Fruit fly (Drosophila melanogaster) whole organism, prepupa: ENCODE data around the gene ScsbetaA.

Experiments used
- Blimp-1 ChIP-seq: fragments of 200-800 bp; sonication (Bioruptor generic); optimal IDR thresholded peaks from 3 replicates; lab custom pipeline; 2017; ENCODE audit warnings: missing biosample characterization, missing genetic modification characterization, mild to moderate bottlenecking, moderate library complexity, missing genetic modification reagents
- CG10631 ChIP-seq: fragments of 200-800 bp; sonication (Bioruptor generic); optimal IDR thresholded peaks from 2 replicates; lab custom pipeline; 2016; ENCODE audit warnings: missing biosample characterization, missing genetic modification characterization
- CG10669 ChIP-seq: fragments of 200-800 bp; sonication (Bioruptor generic); optimal IDR thresholded peaks from 3 replicates; lab custom pipeline; 2018; ENCODE audit warnings: missing biosample characterization, mild to moderate bottlenecking, missing genetic modification characterization, moderate library complexity
- CG11294 ChIP-seq: fragments of 200-800 bp; sonication (Bioruptor generic); IDR thresholded peaks from 2 replicates; pipeline ENCODE4 v1.3.6; 2022; ENCODE audit warnings: missing biosample characterization, missing genetic modification characterization
- CG11762 ChIP-seq: fragments of 200-800 bp; sonication (Bioruptor generic); optimal IDR thresholded peaks from 3 replicates; lab custom pipeline; 2016; ENCODE audit warnings: missing biosample characterization, missing genetic modification characterization; ENCODE audit not compliant: insufficient read depth
- CG15336 ChIP-seq: fragments of 200-800 bp; sonication (Bioruptor generic); IDR thresholded peaks from 2 replicates; pipeline ENCODE4 v1.3.6; 2022; ENCODE audit warnings: missing biosample characterization, missing genetic modification characterization
- CG1621 ChIP-seq: fragments of 200-800 bp; sonication (Bioruptor generic); optimal IDR thresholded peaks from 3 replicates; lab custom pipeline; 2018; ENCODE audit warnings: missing biosample characterization, mild to moderate bottlenecking, missing genetic modification characterization
- CG16779 ChIP-seq: fragments of 200-800 bp; sonication (Bioruptor generic); optimal IDR thresholded peaks from 3 replicates; lab custom pipeline; 2017; ENCODE audit warnings: missing biosample characterization, mild to moderate bottlenecking, missing genetic modification characterization
- CG3032 ChIP-seq: fragments of 200-800 bp; optimal IDR thresholded peaks from 2 replicates; lab custom pipeline; 2019; ENCODE audit warnings: missing biosample characterization, mild to moderate bottlenecking, missing genetic modification characterization, moderate library complexity
- CG32006 ChIP-seq: fragments of 200-800 bp; sonication (Bioruptor generic); optimal IDR thresholded peaks from 3 replicates; lab custom pipeline; 2017; ENCODE audit warnings: missing biosample characterization, mild to moderate bottlenecking, missing genetic modification characterization
- CG34406 ChIP-seq: fragments of 200-800 bp; sonication (Bioruptor generic); optimal IDR thresholded peaks from 3 replicates; lab custom pipeline; 2016; ENCODE audit warnings: missing biosample characterization, missing genetic modification characterization
- CG3919 ChIP-seq: fragments of 200-800 bp; sonication (Bioruptor generic); optimal IDR thresholded peaks from 3 replicates; lab custom pipeline; 2016; ENCODE audit warnings: missing biosample characterization, missing genetic modification characterization
- CG4318 ChIP-seq: fragments of 200-800 bp; sonication (Bioruptor generic); optimal IDR thresholded peaks from 3 replicates; lab custom pipeline; 2017; ENCODE audit warnings: missing biosample characterization, mild to moderate bottlenecking, missing genetic modification characterization
- CG6276 ChIP-seq: fragments of 200-800 bp; sonication (Bioruptor generic); optimal IDR thresholded peaks from 2 replicates; lab custom pipeline; 2017; ENCODE audit warnings: missing biosample characterization, mild to moderate bottlenecking, missing genetic modification characterization
- CG6792 ChIP-seq: fragments of 200-800 bp; sonication (Bioruptor generic); optimal IDR thresholded peaks from 3 replicates; lab custom pipeline; 2016; ENCODE audit warnings: missing biosample characterization, missing genetic modification characterization
- CG6808 ChIP-seq: fragments of 200-800 bp; sonication (Bioruptor generic); optimal IDR thresholded peaks from 3 replicates; lab custom pipeline; 2017; ENCODE audit warnings: missing biosample characterization, missing genetic modification characterization, mild to moderate bottlenecking, moderate library complexity, missing genetic modification reagents
- CG6854 ChIP-seq: fragments of 200-800 bp; sonication (Bioruptor generic); optimal IDR thresholded peaks from 2 replicates; lab custom pipeline; 2017; ENCODE audit warnings: missing biosample characterization, mild to moderate bottlenecking, missing genetic modification characterization
- CG7368 ChIP-seq: fragments of 200-800 bp; sonication (Bioruptor generic); optimal IDR thresholded peaks from 3 replicates; lab custom pipeline; 2016; ENCODE audit warnings: missing biosample characterization, missing genetic modification characterization
- CG8319 ChIP-seq: fragments of 200-800 bp; sonication (Bioruptor generic); optimal IDR thresholded peaks from 3 replicates; lab custom pipeline; 2016; ENCODE audit warnings: missing biosample characterization, missing genetic modification characterization
- CG8632 ChIP-seq: fragments of 200-800 bp; sonication (Bioruptor generic); optimal IDR thresholded peaks from 3 replicates; lab custom pipeline; 2016; ENCODE audit warnings: missing biosample characterization, missing genetic modification characterization
- CG9139 ChIP-seq: fragments of 200-800 bp; sonication (Bioruptor generic); optimal IDR thresholded peaks from 3 replicates; lab custom pipeline; 2017; ENCODE audit warnings: missing biosample characterization, mild to moderate bottlenecking, missing genetic modification characterization
- Eip75B ChIP-seq: fragments of 200-800 bp; sonication (Bioruptor generic); optimal IDR thresholded peaks from 3 replicates; lab custom pipeline; 2016; ENCODE audit warnings: missing biosample characterization, missing genetic modification characterization
- Eip78C ChIP-seq: fragments of 200-800 bp; sonication (Bioruptor generic); peaks from one replicate; lab custom pipeline; 2016; ENCODE audit warnings: missing biosample characterization, missing genetic modification characterization
- Eip93F ChIP-seq: fragments of 200-800 bp; sonication (Bioruptor generic); optimal IDR thresholded peaks from 2 replicates; lab custom pipeline; 2016; ENCODE audit warnings: missing biosample characterization, mild to moderate bottlenecking, missing genetic modification characterization
- Ets21C ChIP-seq: fragments of 200-800 bp; sonication (Bioruptor generic); optimal IDR thresholded peaks from 3 replicates; lab custom pipeline; 2016; ENCODE audit warnings: missing biosample characterization, missing genetic modification characterization
- Gug ChIP-seq: fragments of 200-800 bp; sonication (Bioruptor generic); IDR thresholded peaks from 2 replicates; pipeline ENCODE4 v1.3.6; 2022; ENCODE audit warnings: missing biosample characterization, missing genetic modification characterization
- Hr38 ChIP-seq: sonication (Bioruptor generic); optimal IDR thresholded peaks from 2 replicates; lab custom pipeline; 2016; ENCODE audit warnings: missing biosample characterization, missing genetic modification characterization
- Hr39 ChIP-seq: fragments of 200-800 bp; sonication (Bioruptor generic); optimal IDR thresholded peaks from 2 replicates; lab custom pipeline; 2016; ENCODE audit warnings: missing biosample characterization, missing genetic modification characterization
- Hr4 ChIP-seq: fragments of 200-800 bp; sonication (Bioruptor generic); optimal IDR thresholded peaks from 3 replicates; lab custom pipeline; 2016; ENCODE audit warnings: missing biosample characterization, missing genetic modification characterization
- Lpt ChIP-seq: fragments of 200-800 bp; sonication (Bioruptor generic); optimal IDR thresholded peaks from 3 replicates; lab custom pipeline; 2016; ENCODE audit warnings: missing biosample characterization, missing genetic modification characterization
- OdsH ChIP-seq: fragments of 200-800 bp; sonication (Bioruptor generic); optimal IDR thresholded peaks from 3 replicates; lab custom pipeline; 2016; ENCODE audit warnings: missing biosample characterization, missing genetic modification characterization
- Smox ChIP-seq: fragments of 200-800 bp; sonication (Bioruptor generic); optimal IDR thresholded peaks from 3 replicates; lab custom pipeline; 2016; ENCODE audit warnings: missing biosample characterization, missing genetic modification characterization
- Sox102F ChIP-seq: fragments of 200-800 bp; sonication (Bioruptor generic); optimal IDR thresholded peaks from 2 replicates; lab custom pipeline; 2016; ENCODE audit warnings: missing biosample characterization, mild to moderate bottlenecking, missing genetic modification characterization
- Sox14 ChIP-seq: fragments of 200-800 bp; sonication (Bioruptor generic); optimal IDR thresholded peaks from 3 replicates; lab custom pipeline; 2016; ENCODE audit warnings: missing biosample characterization, missing genetic modification characterization
- Sox15 ChIP-seq: fragments of 200-800 bp; sonication (Bioruptor generic); optimal IDR thresholded peaks from 3 replicates; lab custom pipeline; 2016; ENCODE audit warnings: missing biosample characterization, missing genetic modification characterization
- cyc ChIP-seq: fragments of 200-800 bp; sonication (Bioruptor generic); optimal IDR thresholded peaks from 3 replicates; lab custom pipeline; 2016; ENCODE audit warnings: missing biosample characterization, missing genetic modification characterization
- dac ChIP-seq: fragments of 200-800 bp; sonication (Bioruptor generic); optimal IDR thresholded peaks from 2 replicates; lab custom pipeline; 2017; ENCODE audit warnings: missing biosample characterization, mild to moderate bottlenecking, missing genetic modification characterization
- dsx ChIP-seq: fragments of 200-800 bp; optimal IDR thresholded peaks from 3 replicates; lab custom pipeline; 2019; ENCODE audit warnings: missing biosample characterization, mild to moderate bottlenecking, missing genetic modification characterization, moderate library complexity; ENCODE audit not compliant: poor library complexity, severe bottlenecking
- fkh ChIP-seq: fragments of 200-800 bp; sonication (Bioruptor generic); optimal IDR thresholded peaks from 3 replicates; lab custom pipeline; 2017; ENCODE audit warnings: missing biosample characterization, mild to moderate bottlenecking, missing genetic modification characterization, moderate library complexity
- lz ChIP-seq: fragments of 200-800 bp; sonication (Bioruptor generic); optimal IDR thresholded peaks from 3 replicates; lab custom pipeline; 2016; ENCODE audit warnings: missing biosample characterization, missing genetic modification characterization
- net ChIP-seq: fragments of 200-800 bp; sonication (Bioruptor generic); optimal IDR thresholded peaks from 3 replicates; lab custom pipeline; 2016; ENCODE audit warnings: missing biosample characterization, missing genetic modification characterization
- pdm3 ChIP-seq: fragments of 200-800 bp; sonication (Bioruptor generic); optimal IDR thresholded peaks from 3 replicates; lab custom pipeline; 2016; ENCODE audit warnings: missing biosample characterization, missing genetic modification characterization
- salr ChIP-seq, 2 experiments: fragments of 200-800 bp; sonication (Bioruptor generic); optimal IDR thresholded peaks; 3 replicates each; lab custom pipeline; 2016 to 2018; ENCODE audit warnings: missing biosample characterization in 2 of 2, missing genetic modification characterization in 2 of 2, mild to moderate bottlenecking in 1 of 2
- spab ChIP-seq: fragments of 200-800 bp; sonication (Bioruptor generic); optimal IDR thresholded peaks from 2 replicates; lab custom pipeline; 2017; ENCODE audit warnings: missing biosample characterization, mild to moderate bottlenecking, missing genetic modification characterization, missing genetic modification reagents
- ss ChIP-seq, 2 experiments: fragments of 200-800 bp; sonication (Bioruptor generic); optimal IDR thresholded peaks; 2 replicates in 1 of 2; 3 replicates in 1 of 2; lab custom pipeline; 2017 to 2018; ENCODE audit warnings: mild to moderate bottlenecking in 2 of 2, missing biosample characterization in 2 of 2, missing genetic modification characterization in 2 of 2, moderate library complexity in 1 of 2
- svp ChIP-seq: fragments of 200-800 bp; sonication (Bioruptor generic); peaks from one replicate; lab custom pipeline; 2016; ENCODE audit warnings: missing biosample characterization, missing genetic modification characterization
- topi ChIP-seq: fragments of 200-800 bp; sonication (Bioruptor generic); optimal IDR thresholded peaks from 3 replicates; lab custom pipeline; 2016; ENCODE audit warnings: missing biosample characterization, missing genetic modification characterization
- vri ChIP-seq: fragments of 200-800 bp; sonication (Bioruptor generic); optimal IDR thresholded peaks from 3 replicates; lab custom pipeline; 2016; ENCODE audit warnings: missing biosample characterization, mild to moderate bottlenecking, missing genetic modification characterization

ScsbetaA gene

DNA sequence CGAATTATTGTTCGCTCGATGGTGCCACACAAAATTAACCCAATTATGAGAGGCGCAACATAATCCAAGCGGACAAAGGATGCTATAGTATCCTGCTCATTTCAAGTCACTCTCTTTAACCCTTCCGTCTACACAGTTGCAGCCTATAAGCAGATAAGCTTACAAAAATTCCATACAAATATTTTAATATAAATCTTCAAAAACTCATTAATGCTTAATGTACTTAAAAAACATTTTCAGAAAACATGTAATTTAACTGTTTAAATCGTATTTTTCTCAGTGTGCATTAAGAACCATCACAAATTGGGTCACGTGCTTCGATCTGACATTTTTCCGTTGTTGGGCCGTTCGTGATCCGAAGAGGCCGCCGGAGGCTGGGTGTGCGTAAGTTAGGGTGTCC lies 30.3 kb downstream of the ScsbetaA start (continued):
- TF ChIP-seq net (GFP tag; lab: Kevin White, UChicago) (peak; percentile 13), salr (GFP tag; optimal IDR thresholded peaks at IDR 0.05; lab: Kevin White, UChicago) (no peak), Gug (GFP tag; lab: Robert Waterston, UW) (no peak), CG4318 (GFP tag; lab: Kevin White, UChicago) (no peak), Eip75B (GFP tag; lab: Kevin White, UChicago) (peak; percentile 78), ss (GFP tag; optimal IDR thresholded peaks at IDR 0.05; lab: Kevin White, UChicago) (no peak), dsx (no peak), vri (GFP tag; lab: Kevin White, UChicago) (peak; percentile 28), CG6808 (no peak), spab (GFP tag; lab: Kevin White, UChicago) (peak; percentile 11), CG8632 (GFP tag; lab: Kevin White, UChicago) (peak; percentile 63), svp (GFP tag; lab: Kevin White, UChicago) (peak; percentile 91), CG7368 (GFP tag; lab: Kevin White, UChicago) (peak; percentile 10)

DNA sequence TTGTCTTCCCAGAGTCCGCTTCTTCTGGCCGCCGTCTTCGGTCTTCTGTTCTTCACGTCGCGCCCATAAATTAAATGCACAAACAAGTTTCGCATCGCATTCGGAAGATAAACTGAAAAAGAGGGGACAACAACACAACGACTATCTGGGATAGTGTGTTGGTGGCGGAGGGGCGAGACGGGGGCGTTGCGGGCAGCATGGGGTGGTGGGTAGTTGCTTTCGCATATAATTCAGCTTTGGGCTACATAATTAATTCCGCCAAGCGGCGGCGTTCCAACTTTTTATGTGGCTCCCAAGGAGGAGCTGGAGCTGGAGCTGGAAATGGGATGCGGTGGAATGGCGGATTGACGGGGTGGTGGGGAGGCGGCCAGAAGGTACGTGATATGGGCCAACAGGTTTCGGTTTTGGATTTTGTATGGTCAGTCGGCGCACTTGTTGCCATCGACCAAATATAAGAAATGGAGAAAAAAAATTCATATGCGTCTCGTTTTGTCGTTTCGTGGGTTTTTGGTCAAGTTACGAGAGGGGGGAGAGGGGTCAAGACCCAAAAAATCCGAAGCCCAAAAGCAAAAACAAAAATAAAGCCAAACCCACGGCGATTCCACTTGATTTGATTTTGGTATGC lies 30.9 kb downstream of the ScsbetaA start:
- TF ChIP-seq Hr38 (GFP tag; lab: Kevin White, UChicago) (no peak), Hr39 (GFP tag; lab: Kevin White, UChicago) (no peak), CG10631 (GFP tag; lab: Kevin White, UChicago) (no peak), CG15336 (0 out of 2 replicates have a peak, but pooled peaks have one; percentile 6), CG3032 (no peak), OdsH (no peak), cyc (GFP tag; lab: Kevin White, UChicago) (no peak), CG3919 (GFP tag; lab: Kevin White, UChicago) (no peak), Ets21C (GFP tag; lab: Kevin White, UChicago) (no peak), svp (GFP tag; lab: Kevin White, UChicago) (no peak), CG16779 (tag; lab: Kevin White, UChicago) (no peak), ss (GFP tag; optimal IDR thresholded peaks at IDR 0.05; lab: Kevin White, UChicago) (peak in 1 of 2 experiments; percentile 48), Eip93F (no peak), CG11294 (GFP tag; lab: Robert Waterston, UW) (no peak), CG34406 (no peak), CG9139 (GFP tag; lab: Kevin White, UChicago) (no peak), Sox15 (GFP tag; lab: Kevin White, UChicago) (no peak), Smox (GFP tag; lab: Kevin White, UChicago) (no peak), CG1621 (tag; lab: Kevin White, UChicago) (no peak), Sox102F (GFP tag; lab: Kevin White, UChicago) (no peak), fkh (no peak), Sox14 (GFP tag; lab: Kevin White, UChicago) (no peak), Blimp-1 (GFP tag; lab: Kevin White, UChicago) (no peak), salr (GFP tag; optimal IDR thresholded peaks at IDR 0.05; lab: Kevin White, UChicago) (no peak), net (GFP tag; lab: Kevin White, UChicago) (no peak), topi (no peak), CG8632 (GFP tag; lab: Kevin White, UChicago) (no peak), CG4318 (GFP tag; lab: Kevin White, UChicago) (no peak), Lpt (no peak), CG32006 (GFP tag; lab: Kevin White, UChicago) (no peak), dac (GFP tag; lab: Kevin White, UChicago) (no peak), pdm3 (GFP tag; lab: Kevin White, UChicago) (no peak), CG10669 (GFP tag; lab: Kevin White, UChicago) (no peak), lz (GFP tag; lab: Kevin White, UChicago) (no peak), CG6276 (GFP tag; lab: Kevin White, UChicago) (no peak), CG8319 (no peak), CG11762 (GFP tag; lab: Kevin White, UChicago) (no peak), Eip75B (GFP tag; lab: Kevin White, UChicago) (peak; percentile 31), Hr4 (GFP tag; lab: Kevin White, UChicago) (no peak), Eip78C (GFP tag; lab: Kevin White, UChicago) (no peak), CG6792 (GFP tag; lab: Kevin White, UChicago) (no peak), dsx (peak; percentile 4), CG6854 (GFP tag; lab: Kevin White, UChicago) (peak; percentile 66), vri (GFP tag; lab: Kevin White, UChicago) (no peak)
